Fruit fly (Drosophila melanogaster): ENCODE measurements around the gene CG13056.

DNA sequence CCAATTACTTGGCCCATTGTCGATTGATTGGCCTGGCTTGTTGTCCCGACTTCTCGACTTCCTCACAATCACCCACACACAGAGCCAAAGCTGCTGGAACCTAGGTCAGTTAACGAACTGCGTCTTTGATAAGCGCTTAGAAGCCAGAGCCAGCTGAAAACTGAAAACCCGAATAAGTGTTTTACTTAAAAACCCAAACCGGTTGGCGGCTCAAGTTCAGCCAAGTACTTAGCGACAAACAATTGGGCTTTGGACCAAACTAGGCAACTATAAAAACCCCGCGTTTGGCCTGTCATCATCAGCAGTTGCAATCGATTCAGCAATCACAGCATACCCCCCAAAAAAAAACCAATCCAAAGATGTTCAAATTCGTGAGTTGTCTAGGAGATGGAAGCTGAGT is 9.7 kb upstream of the CG13056 start, which contains the start of gene CG13059:
- TF ChIP-seq CTCF (optimal IDR thresholded peaks at IDR 0.05) (no peak), CG8478 (optimal IDR thresholded peaks at IDR 0.05) (no peak)
